Worm (Caenorhabditis elegans): ENCODE data around the gene Y47D7A.12.

Gene Y47D7A.12

ce11 chrV:4384482-4384881 lies 45.0 kb downstream of the Y47D7A.12 start, which contains the start of gene F13A2.2:
F13A2.2 (minus strand) TSS chrV:4384582.
- no peak for TF ChIP-seq lsy-12 (tag; optimal IDR thresholded peaks at IDR 0.05)
- no peak for TF ChIP-seq nfya-1 (tag; optimal IDR thresholded peaks at IDR 0.05; ENCODE audit: insufficient read depth)
- no peak for TF ChIP-seq ZK546.5 (tag; optimal IDR thresholded peaks at IDR 0.05)
- no peak for TF ChIP-seq nhr-28 (tag; optimal IDR thresholded peaks at IDR 0.05)
- TF ChIP-seq nhr-23 (tag; optimal IDR thresholded peaks at IDR 0.05), result no peak
- TF ChIP-seq egl-5 (tag; optimal IDR thresholded peaks at IDR 0.05), result no peak
- no peak for TF ChIP-seq hmg-11 (tag; optimal IDR thresholded peaks at IDR 0.05)
- TF ChIP-seq unc-62 (GFP tag; optimal IDR thresholded peaks at IDR 0.05), result no peak
- no peak for TF ChIP-seq nhr-11 (tag; optimal IDR thresholded peaks at IDR 0.05)
- no peak for TF ChIP-seq nhr-67 (tag; optimal IDR thresholded peaks at IDR 0.05)
- no peak for TF ChIP-seq elt-2 (tag; optimal IDR thresholded peaks at IDR 0.05)
- no peak for TF ChIP-seq nhr-237 (tag; optimal IDR thresholded peaks at IDR 0.05)
- no peak for TF ChIP-seq lin-15B (tag; optimal IDR thresholded peaks at IDR 0.05)
- no peak for TF ChIP-seq ztf-11 (tag; optimal IDR thresholded peaks at IDR 0.05)
- TF ChIP-seq ztf-4 (tag; optimal IDR thresholded peaks at IDR 0.05), result no peak
- TF ChIP-seq tbx-2 (tag; optimal IDR thresholded peaks at IDR 0.05), result no peak
- no peak for TF ChIP-seq daf-12 (tag; optimal IDR thresholded peaks at IDR 0.05)

ce11 chrV:4382298-4382697 lies 47.2 kb downstream of the Y47D7A.12 start, which contains the start of gene F13A2.1:
F13A2.1 (minus strand) TSS chrV:4382398.
- TF ChIP-seq tbx-2 (tag; optimal IDR thresholded peaks at IDR 0.05) (no peak), jun-1 (tag; optimal IDR thresholded peaks at IDR 0.05) (no peak), mml-1 (tag; optimal IDR thresholded peaks at IDR 0.05) (no peak), ztf-4 (tag; optimal IDR thresholded peaks at IDR 0.05) (no peak), elt-3 (tag; optimal IDR thresholded peaks at IDR 0.05) (no peak), fkh-2 (tag; optimal IDR thresholded peaks at IDR 0.05) (no peak), snpc-4 (tag; optimal IDR thresholded peaks at IDR 0.05) (no peak), sea-2 (GFP tag; optimal IDR thresholded peaks at IDR 0.05) (no peak), lsy-12 (tag; optimal IDR thresholded peaks at IDR 0.05) (no peak), eor-1 (tag; optimal IDR thresholded peaks at IDR 0.05) (no peak), ceh-16 (tag; optimal IDR thresholded peaks at IDR 0.05) (no peak), R02D3.7 (tag; optimal IDR thresholded peaks at IDR 0.05) (no peak), elt-1 (tag; optimal IDR thresholded peaks at IDR 0.05) (no peak), nhr-11 (tag; optimal IDR thresholded peaks at IDR 0.05) (no peak)

All from whole organism, L3 larva.